Worm (Caenorhabditis elegans): ENCODE measurements around the gene chil-27.
"Not testable (repeated sequence)": the region's sequence is repeated elsewhere in the genome, so short reads cannot be mapped to it uniquely, and the experiment has no call there.

ce11 chrII:9461881-9462280 lies 15.8 kb upstream of the chil-27 start, which contains the start of gene chil-21:
- not testable (repeated sequence) for TF ChIP-seq ama-1 (optimal IDR thresholded peaks at IDR 0.05); C34B4.2 (tag; optimal IDR thresholded peaks at IDR 0.05); lin-39 (tag; optimal IDR thresholded peaks at IDR 0.05); elt-2 (tag; optimal IDR thresholded peaks at IDR 0.05); nhr-237 (tag; optimal IDR thresholded peaks at IDR 0.05); tbx-2 (tag; optimal IDR thresholded peaks at IDR 0.05); nhr-28 (tag; optimal IDR thresholded peaks at IDR 0.05); unc-86 (tag; optimal IDR thresholded peaks at IDR 0.05)

Data from whole organism, L1 larva.